Fruit fly (Drosophila melanogaster) whole organism, wandering third instar larva: ENCODE measurements around the gene CG10602.

Experiments used
- Abd-B ChIP-seq: fragments of >200 bp; optimal IDR thresholded peaks from 2 replicates; lab custom pipeline; 2017; ENCODE audit warnings: missing biosample characterization, missing genetic modification characterization
- CG32264 ChIP-seq: fragments of 200-800 bp; sonication (Bioruptor generic); optimal IDR thresholded peaks from 2 replicates; lab custom pipeline; 2016; ENCODE audit warnings: missing biosample characterization, missing genetic modification characterization
- CG9705 ChIP-seq: fragments of 200-800 bp; sonication (Bioruptor generic); optimal IDR thresholded peaks from 2 replicates; lab custom pipeline; 2018; ENCODE audit warnings: missing biosample characterization, mild to moderate bottlenecking, missing genetic modification characterization
- Dfd ChIP-seq: fragments of >200 bp; optimal IDR thresholded peaks from 2 replicates; lab custom pipeline; 2017; ENCODE audit warnings: missing biosample characterization, missing genetic modification characterization
- Dif ChIP-seq: fragments of 200-275, 200-300 bp; sonication (Bioruptor generic); optimal IDR thresholded peaks from 2 replicates; lab custom pipeline; 2018; ENCODE audit warnings: missing biosample characterization, missing genetic modification characterization; ENCODE audit not compliant: partially characterized antibody
- GATAd ChIP-seq: sonication (Bioruptor generic); optimal IDR thresholded peaks from 2 replicates; lab custom pipeline; 2016; ENCODE audit warnings: missing biosample characterization, missing genetic modification characterization
- Hnf4 ChIP-seq: fragments of 200-800 bp; sonication (Bioruptor generic); optimal IDR thresholded peaks from 2 replicates; lab custom pipeline; 2016; ENCODE audit warnings: missing biosample characterization, mild to moderate bottlenecking, missing genetic modification characterization
- Hr78 ChIP-seq: fragments of >200 bp; optimal IDR thresholded peaks from 2 replicates; lab custom pipeline; 2017; ENCODE audit warnings: missing biosample characterization, missing genetic modification characterization
- Hr83 ChIP-seq: fragments of 200-300 bp; sonication (Bioruptor generic); optimal IDR thresholded peaks from 2 replicates; lab custom pipeline; 2016; ENCODE audit warnings: missing biosample characterization, mild to moderate bottlenecking, missing genetic modification characterization, moderate library complexity; ENCODE audit not compliant: poor library complexity, severe bottlenecking
- Jra ChIP-seq: sonication (Bioruptor generic); optimal IDR thresholded peaks from 2 replicates; lab custom pipeline; 2016; ENCODE audit warnings: missing biosample characterization, missing genetic modification characterization
- Mio ChIP-seq: sonication (Bioruptor generic); optimal IDR thresholded peaks from 2 replicates; lab custom pipeline; 2016; ENCODE audit warnings: missing biosample characterization, missing genetic modification characterization
- Myc ChIP-seq: fragments of >200 bp; optimal IDR thresholded peaks from 2 replicates; lab custom pipeline; 2017
- N ChIP-seq: fragments of >200 bp; optimal IDR thresholded peaks from 2 replicates; lab custom pipeline; 2018; ENCODE audit warnings: missing biosample characterization, missing external identifiers, missing genetic modification characterization
- OdsH ChIP-seq: fragments of 200-800 bp; sonication (Bioruptor generic); optimal IDR thresholded peaks from 2 replicates; lab custom pipeline; 2016; ENCODE audit warnings: missing biosample characterization, mild to moderate bottlenecking, missing genetic modification characterization
- Rel ChIP-seq, 2 experiments: fragments of 200-800 bp; sonication (Bioruptor generic) in 1 of 2; optimal IDR thresholded peaks; 2 replicates in 1 of 2; 3 replicates in 1 of 2; lab custom pipeline; 2016 to 2019; ENCODE audit warnings: mild to moderate bottlenecking in 2 of 2, missing biosample characterization in 2 of 2, missing genetic modification characterization in 2 of 2, moderate library complexity in 1 of 2
- Sp1 ChIP-seq: fragments of 200-800 bp; sonication (Bioruptor generic); optimal IDR thresholded peaks from 3 replicates; lab custom pipeline; 2019; ENCODE audit warnings: missing biosample characterization, mild to moderate bottlenecking, missing genetic modification characterization, moderate library complexity
- Vsx2 ChIP-seq: fragments of 200-300, 225-300 bp; sonication (Bioruptor generic); optimal IDR thresholded peaks from 2 replicates; lab custom pipeline; 2018; ENCODE audit warnings: missing biosample characterization, missing genetic modification characterization; ENCODE audit not compliant: partially characterized antibody
- br ChIP-seq: fragments of 200-800 bp; sonication (Bioruptor generic); optimal IDR thresholded peaks from 2 replicates; lab custom pipeline; 2016; ENCODE audit warnings: missing biosample characterization, missing genetic modification characterization
- brk ChIP-seq: fragments of 200-800 bp; sonication (Bioruptor generic); optimal IDR thresholded peaks from 2 replicates; lab custom pipeline; 2016; ENCODE audit warnings: missing biosample characterization, mild to moderate bottlenecking, missing genetic modification characterization
- dl ChIP-seq, 2 experiments: fragments of 175-275, 200-275 bp in 1 of 2; fragments of 200-275 bp in 1 of 2; sonication (Bioruptor generic); optimal IDR thresholded peaks; lab custom pipeline; 2018; ENCODE audit warnings: mild to moderate bottlenecking in 2 of 2, missing biosample characterization in 2 of 2, missing genetic modification characterization in 2 of 2, moderate library complexity in 2 of 2; ENCODE audit not compliant: partially characterized antibody in 2 of 2, insufficient read depth in 1 of 2
- dmrt93B ChIP-seq: fragments of 200-800 bp; sonication (Bioruptor generic); optimal IDR thresholded peaks from 2 replicates; lab custom pipeline; 2018; ENCODE audit warnings: missing biosample characterization, mild to moderate bottlenecking, missing genetic modification characterization
- ey ChIP-seq: fragments of 200-800 bp; sonication (Bioruptor generic); optimal IDR thresholded peaks from 2 replicates; lab custom pipeline; 2016; ENCODE audit warnings: missing biosample characterization, missing genetic modification characterization
- foxo ChIP-seq, 2 experiments: fragments of 200-800 bp; sonication (Bioruptor generic); optimal IDR thresholded peaks; 2 replicates in 1 of 2; 3 replicates in 1 of 2; lab custom pipeline; 2016 to 2017; ENCODE audit warnings: missing biosample characterization in 2 of 2, missing genetic modification characterization in 2 of 2
- fru ChIP-seq: fragments of 200-800 bp; sonication (Bioruptor generic); optimal IDR thresholded peaks from 3 replicates; lab custom pipeline; 2016; ENCODE audit warnings: missing biosample characterization, mild to moderate bottlenecking, missing genetic modification characterization
- lola ChIP-seq: fragments of >200 bp; optimal IDR thresholded peaks from 2 replicates; lab custom pipeline; 2017; ENCODE audit warnings: missing biosample characterization, missing genetic modification characterization
- pan ChIP-seq: fragments of >200 bp; optimal IDR thresholded peaks from 2 replicates; lab custom pipeline; 2017
- rgr ChIP-seq: fragments of 200-800 bp; sonication (Bioruptor generic); optimal IDR thresholded peaks from 3 replicates; lab custom pipeline; 2016; ENCODE audit warnings: missing biosample characterization, mild to moderate bottlenecking, missing genetic modification characterization
- sage ChIP-seq: fragments of 200-800 bp; sonication (Bioruptor generic); optimal IDR thresholded peaks from 2 replicates; lab custom pipeline; 2016; ENCODE audit warnings: missing biosample characterization, mild to moderate bottlenecking, missing genetic modification characterization
- sv ChIP-seq: fragments of 200-800 bp; sonication (Bioruptor generic); optimal IDR thresholded peaks from 3 replicates; lab custom pipeline; 2016; ENCODE audit warnings: missing biosample characterization, missing genetic modification characterization
- tai ChIP-seq: sonication (Bioruptor generic); optimal IDR thresholded peaks from 2 replicates; lab custom pipeline; 2016; ENCODE audit warnings: missing biosample characterization, missing genetic modification characterization
- usp ChIP-seq: fragments of >200 bp; optimal IDR thresholded peaks from 2 replicates; lab custom pipeline; 2017; ENCODE audit warnings: missing biosample characterization, missing genetic modification characterization
- woc ChIP-seq: sonication (Bioruptor generic); optimal IDR thresholded peaks from 2 replicates; lab custom pipeline; 2016; ENCODE audit warnings: missing biosample characterization, mild to moderate bottlenecking, missing genetic modification characterization

CG10602 gene

DNA sequence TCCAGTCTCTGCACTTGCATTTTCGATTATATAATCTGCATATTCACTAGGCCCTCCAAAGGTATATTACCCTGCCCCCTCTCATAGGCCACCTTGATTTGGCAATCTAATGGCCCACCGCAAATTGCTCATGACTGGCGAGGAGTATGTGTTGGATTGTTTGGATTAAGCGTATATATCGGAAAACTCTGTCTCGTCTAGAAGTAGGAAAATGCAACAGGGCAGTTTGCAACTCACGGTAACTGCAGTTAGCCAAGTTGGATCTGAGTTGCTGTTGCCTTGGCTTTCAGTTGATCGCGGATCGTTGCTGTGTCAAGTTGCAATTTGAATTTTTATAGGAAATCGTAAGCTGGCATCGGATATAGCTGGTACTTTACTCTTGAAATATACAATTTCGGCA lies 40.0 kb downstream of the CG10602 start, which contains the start of gene Ugt36F1:
Ugt36F1 (plus strand) TSS at position 301 of the 400 bp plus-strand sequence.
- TF ChIP-seq Dif (GFP tag; lab: Kevin White, UChicago) (no peak), Abd-B (GFP tag; lab: Kevin White, UChicago) (no peak), pan (no peak), fru (GFP tag; lab: Kevin White, UChicago) (no peak), GATAd (GFP tag; lab: Kevin White, UChicago) (no peak), N (GFP tag; lab: Kevin White, UChicago) (no peak), Sp1 (GFP tag; lab: Kevin White, UChicago) (no peak)

DNA sequence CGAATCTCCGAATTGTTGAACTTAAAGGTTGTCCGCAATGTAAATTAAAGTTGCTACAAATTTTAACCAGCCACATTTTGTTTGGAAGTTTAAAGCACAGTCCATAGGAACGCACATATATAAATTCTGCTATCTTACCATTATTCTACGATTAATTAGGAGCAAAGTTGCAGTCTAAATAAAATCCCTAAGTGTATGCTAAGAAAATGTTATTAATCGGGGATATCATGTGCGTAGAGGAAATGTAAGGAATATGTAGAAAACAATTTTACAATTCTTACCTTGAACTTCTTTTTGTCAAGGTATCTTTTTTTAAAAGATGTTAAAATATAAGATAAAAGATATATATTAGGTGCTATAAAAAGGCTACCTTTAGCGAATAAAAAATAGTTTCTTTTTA lies 40.7 kb downstream of the CG10602 start:
- TF ChIP-seq Myc (lab: Kevin White, UChicago), result peak; percentile 64
- TF ChIP-seq dmrt93B, result no peak

DNA sequence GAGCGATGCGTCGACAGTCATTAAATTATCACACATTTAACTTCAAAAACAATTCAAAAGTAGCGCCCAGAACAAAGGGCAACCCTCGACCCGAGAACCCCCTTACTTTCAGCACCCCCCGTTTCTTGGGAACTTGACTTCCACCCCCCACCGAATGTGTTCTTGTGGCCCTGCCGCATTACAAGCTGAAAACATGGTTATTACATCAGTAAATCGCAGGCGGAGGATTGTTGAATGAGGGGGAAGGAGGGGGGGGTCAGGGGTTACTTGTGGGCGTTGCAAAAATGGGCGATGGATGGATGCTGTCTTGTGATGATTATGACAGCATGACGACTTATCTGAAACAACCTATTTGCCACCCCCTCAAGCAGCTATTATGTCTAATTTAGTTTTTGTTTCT lies 43.9 kb downstream of the CG10602 start:
- TF ChIP-seq fru (GFP tag; lab: Kevin White, UChicago) (no peak), N (GFP tag; lab: Kevin White, UChicago) (no peak), usp (GFP tag; lab: Kevin White, UChicago) (no peak), sv (GFP tag; lab: Kevin White, UChicago) (no peak), br (GFP tag; lab: Kevin White, UChicago) (no peak), woc (GFP tag; lab: Kevin White, UChicago) (no peak), Dif (GFP tag; lab: Kevin White, UChicago) (no peak), Vsx2 (no peak), rgr (GFP tag; lab: Kevin White, UChicago) (no peak), Sp1 (GFP tag; lab: Kevin White, UChicago) (no peak), Rel (GFP tag; optimal IDR thresholded peaks at IDR 0.05; lab: Kevin White, UChicago) (no peak), Rel (tag; optimal IDR thresholded peaks at IDR 0.05; lab: Kevin White, UChicago) (no peak), foxo (GFP tag; optimal IDR thresholded peaks at IDR 0.05; lab: Kevin White, UChicago) (no peak), CG32264 (GFP tag; lab: Kevin White, UChicago) (no peak), Jra (GFP tag; lab: Kevin White, UChicago) (no peak), OdsH (GFP tag; lab: Kevin White, UChicago) (no peak), GATAd (GFP tag; lab: Kevin White, UChicago) (no peak), Hr78 (GFP tag; lab: Kevin White, UChicago) (no peak)

DNA sequence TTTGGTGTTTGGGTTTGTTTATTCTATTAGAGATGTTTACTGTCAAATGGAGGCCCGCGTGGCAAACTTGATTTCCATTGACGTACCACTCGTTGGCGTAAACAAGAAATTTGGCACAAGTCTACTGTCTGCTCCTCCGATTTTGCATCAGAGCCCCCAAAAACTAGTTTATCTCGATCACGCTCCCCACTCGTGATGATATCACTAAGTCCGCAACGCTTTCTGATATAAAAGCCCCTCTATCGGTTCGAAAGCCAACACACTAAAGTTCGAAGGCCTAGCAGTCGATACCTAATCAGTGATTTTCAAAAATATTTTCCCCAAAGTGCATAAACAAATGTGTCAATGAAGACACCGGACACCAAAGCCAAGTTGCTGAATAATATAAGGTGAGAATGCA lies 46.3 kb downstream of the CG10602 start:
- TF ChIP-seq CG32264 (GFP tag; lab: Kevin White, UChicago) (no peak), CG9705 (GFP tag; lab: Kevin White, UChicago) (no peak), Jra (GFP tag; lab: Kevin White, UChicago) (no peak), Hnf4 (no peak), ey (GFP tag; lab: Kevin White, UChicago) (no peak), rgr (GFP tag; lab: Kevin White, UChicago) (no peak), pan (no peak), OdsH (GFP tag; lab: Kevin White, UChicago) (no peak)

DNA sequence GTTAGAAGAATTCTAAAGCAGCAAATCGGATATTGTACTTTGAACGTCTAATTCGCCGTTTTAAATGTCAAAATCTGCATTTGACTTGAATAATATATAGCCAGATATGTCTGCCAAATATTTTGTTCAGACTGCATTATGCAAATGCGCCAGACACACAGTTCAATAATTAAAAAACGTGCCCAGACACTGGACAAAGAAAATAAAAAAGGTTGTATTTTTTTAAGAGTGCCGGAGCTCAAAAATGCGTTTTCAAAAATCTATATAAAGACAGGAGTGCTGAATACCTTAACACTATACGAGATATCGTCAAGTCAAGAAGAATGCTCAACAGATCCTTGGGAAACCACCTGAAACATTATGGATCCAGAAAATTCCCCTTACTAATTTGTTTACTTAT lies 46.7 kb downstream of the CG10602 start, which contains the start of the genes CG17325 and CG42305:
CG17325 (plus strand) TSS at position 301 of the 400 bp plus-strand sequence.
CG42305 (plus strand) TSS at position 301 of the 400 bp plus-strand sequence.
- TF ChIP-seq Mio (GFP tag; lab: Kevin White, UChicago), result no peak
- TF ChIP-seq Dfd, result no peak
- TF ChIP-seq tai (GFP tag; lab: Kevin White, UChicago), result no peak
- no peak for TF ChIP-seq sage (GFP tag; lab: Kevin White, UChicago)
- TF ChIP-seq GATAd (GFP tag; lab: Kevin White, UChicago), result no peak
- no peak for TF ChIP-seq ey (GFP tag; lab: Kevin White, UChicago)
- no peak for TF ChIP-seq Hr83 (GFP tag; lab: Kevin White, UChicago)
- no peak for TF ChIP-seq woc (GFP tag; lab: Kevin White, UChicago)
- TF ChIP-seq br (GFP tag; lab: Kevin White, UChicago), result no peak
- no peak for TF ChIP-seq dl (GFP tag; optimal IDR thresholded peaks at IDR 0.05; lab: Kevin White, UChicago; ENCODE audit: insufficient read depth in 1 of 2, partially characterized antibody in 2 of 2)
- no peak for TF ChIP-seq CG9705 (GFP tag; lab: Kevin White, UChicago)
- no peak for TF ChIP-seq foxo (GFP tag; optimal IDR thresholded peaks at IDR 0.05; lab: Kevin White, UChicago)
- no peak for TF ChIP-seq Abd-B (GFP tag; lab: Kevin White, UChicago)
- no peak for TF ChIP-seq brk
- no peak for TF ChIP-seq Hr78 (GFP tag; lab: Kevin White, UChicago)
- no peak for TF ChIP-seq lola (GFP tag; lab: Kevin White, UChicago)
